Worm (Caenorhabditis elegans): Measurements from ENCODE around the gene gyg-2.
A peak's percentile ranks its signal among the peaks of the same experiment; 100 is the strongest.

Gene gyg-2

DNA sequence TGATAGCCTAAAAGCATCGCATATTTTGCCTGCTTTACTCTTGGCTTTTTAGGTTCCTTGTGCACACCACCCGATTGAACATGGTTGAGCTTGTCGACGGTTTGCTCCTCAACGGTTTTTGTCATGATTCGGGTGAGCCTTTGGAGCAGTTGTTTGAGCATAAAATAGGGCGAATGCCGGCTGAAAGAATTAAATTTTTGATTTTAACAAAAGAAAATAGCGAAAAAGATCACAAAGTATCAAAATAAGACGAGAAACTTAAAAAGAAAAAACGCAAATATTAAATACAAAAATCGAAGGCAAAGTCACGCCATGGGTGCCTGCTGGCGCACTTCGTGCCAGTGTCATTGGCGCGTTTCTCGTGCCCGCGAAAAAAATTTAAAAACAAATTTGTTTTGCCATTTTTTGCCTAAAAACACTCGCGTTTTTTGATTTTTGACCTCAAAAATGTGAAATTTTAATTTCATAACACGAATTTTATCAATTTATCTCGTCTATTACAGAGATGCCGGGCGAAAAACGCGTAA, 48.8 kb upstream of the gyg-2 start, which contains the start of the genes ctps-1 and pus-1 (continued):
- TF ChIP-seq mdl-1 (tag; optimal IDR thresholded peaks at IDR 0.05) (peak in 1 of 2 experiments; percentile 68), lin-14 (GFP tag; optimal IDR thresholded peaks at IDR 0.05) (peak; percentile 67), fkh-4 (tag; optimal IDR thresholded peaks at IDR 0.05; ENCODE audit: borderline replicate concordance) (no peak), lin-15B (tag; optimal IDR thresholded peaks at IDR 0.05) (peak; percentile 36), pax-3 (tag; optimal IDR thresholded peaks at IDR 0.05) (no peak), efl-1 (optimal IDR thresholded peaks at IDR 0.05) (peak; percentile 75 to 81), efl-1 (GFP tag; optimal IDR thresholded peaks at IDR 0.05 in 1 of 2) (peak; percentile 82 to 98), nhr-12 (tag; optimal IDR thresholded peaks at IDR 0.05) (no peak), ama-1 (optimal IDR thresholded peaks at IDR 0.05) (peak; percentile 56), F16B12.6 (tag; optimal IDR thresholded peaks at IDR 0.05) (peak; percentile 27), sox-4 (tag; optimal IDR thresholded peaks at IDR 0.05) (no peak), ztf-4 (tag; optimal IDR thresholded peaks at IDR 0.05) (no peak), ztf-11 (tag; optimal IDR thresholded peaks at IDR 0.05) (peak in 1 of 2 experiments; percentile 19), grh-1 (GFP tag; IDR thresholded peaks at IDR 0.05) (peak; percentile 59), C16A3.4 (tag; optimal IDR thresholded peaks at IDR 0.05) (peak; percentile 65), ces-1 (GFP tag; optimal IDR thresholded peaks at IDR 0.05) (no peak), hpl-2 (GFP tag; optimal IDR thresholded peaks at IDR 0.05) (peak; percentile 7), dpl-1 (GFP tag; optimal IDR thresholded peaks at IDR 0.05) (peak; percentile 73 to 83 (median 81)), mab-9 (GFP tag; IDR thresholded peaks at IDR 0.05) (peak; percentile 73), egl-13 (tag; optimal IDR thresholded peaks at IDR 0.05) (no peak), lsy-2 (tag; optimal IDR thresholded peaks at IDR 0.05) (peak; percentile 79 to 81), nhr-77 (tag; optimal IDR thresholded peaks at IDR 0.05) (peak; percentile 9), fkh-10 (GFP tag; optimal IDR thresholded peaks at IDR 0.05) (peak; percentile 21), lin-13 (GFP tag; optimal IDR thresholded peaks at IDR 0.05) (peak; percentile 70), unc-62 (GFP tag; optimal IDR thresholded peaks at IDR 0.05) (no peak), skn-1 (tag; optimal IDR thresholded peaks at IDR 0.05) (peak; percentile 74), pqm-1 (tag; optimal IDR thresholded peaks at IDR 0.05) (no peak), sptf-1 (tag; optimal IDR thresholded peaks at IDR 0.05) (no peak), ets-5 (GFP tag; IDR thresholded peaks at IDR 0.05) (no peak), nhr-19 (GFP tag; conservative IDR thresholded peaks at IDR 0.05) (peak; percentile 78), ceh-8 (GFP tag; optimal IDR thresholded peaks at IDR 0.05) (no peak), hlh-4 (tag; optimal IDR thresholded peaks at IDR 0.05) (no peak), lin-39 (tag; optimal IDR thresholded peaks at IDR 0.05) (peak; percentile 67), aha-1 (tag; optimal IDR thresholded peaks at IDR 0.05) (peak; percentile 41), nhr-47 (tag; optimal IDR thresholded peaks at IDR 0.05) (peak; percentile 87), unc-86 (tag; optimal IDR thresholded peaks at IDR 0.05) (peak; percentile 27), nhr-28 (tag; optimal IDR thresholded peaks at IDR 0.05) (no peak), swsn-7 (tag; optimal IDR thresholded peaks at IDR 0.05) (peak; percentile 72), zag-1 (tag; optimal IDR thresholded peaks at IDR 0.05) (no peak)

DNA sequence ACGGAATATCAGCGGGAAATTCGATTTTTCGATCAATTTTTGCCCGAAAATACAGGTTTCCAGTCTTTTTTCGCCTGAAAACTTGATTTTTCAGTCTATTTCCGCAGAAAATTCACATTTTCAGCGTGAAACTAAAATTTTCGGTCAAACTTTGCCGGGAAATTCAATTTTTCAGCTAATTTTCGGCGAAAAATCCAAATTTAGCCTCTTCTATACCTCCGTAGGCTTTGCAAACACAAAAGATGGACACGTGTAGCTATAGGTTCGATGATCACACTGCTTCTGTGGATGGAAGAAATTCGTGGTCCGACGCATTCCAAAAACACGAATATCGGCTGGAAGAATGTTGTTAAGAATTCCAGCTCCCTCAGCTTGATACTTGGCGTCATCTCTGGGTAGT, 48.0 kb upstream of the gyg-2 start:
- TF ChIP-seq fkh-8 (tag; optimal IDR thresholded peaks at IDR 0.05) (no peak), C16A3.4 (tag; optimal IDR thresholded peaks at IDR 0.05) (no peak), nhr-85 (tag) (no peak), efl-1 (optimal IDR thresholded peaks at IDR 0.05) (no peak), efl-1 (GFP tag; optimal IDR thresholded peaks at IDR 0.05 in 1 of 2) (peak in 1 of 2 experiments; percentile 38), unc-62 (GFP tag; optimal IDR thresholded peaks at IDR 0.05) (no peak), ceh-82 (tag; optimal IDR thresholded peaks at IDR 0.05) (no peak)

- no peak for TF ChIP-seq rnt-1 (tag; optimal IDR thresholded peaks at IDR 0.05)
- TF ChIP-seq ama-1 (optimal IDR thresholded peaks at IDR 0.05), result no peak
- TF ChIP-seq efl-1 (optimal IDR thresholded peaks at IDR 0.05), result peak in 1 of 2 experiments; percentile 74
- TF ChIP-seq efl-1 (GFP tag; optimal IDR thresholded peaks at IDR 0.05 in 1 of 2), result no peak
- no peak for TF ChIP-seq alr-1 (tag; optimal IDR thresholded peaks at IDR 0.05; ENCODE audit: borderline replicate concordance)
Observed at ce11 chrV:16793312-16793711, 47.3 kb upstream of the gyg-2 start.

Measured in whole organism, L1 larva.